Fruit fly (Drosophila melanogaster) whole organism, wandering third instar larva: ENCODE measurements around the gene amrt.

Source experiments
- CG32264 ChIP-seq: fragments of 200-800 bp; sonication (Bioruptor generic); optimal IDR thresholded peaks from 2 replicates; lab custom pipeline; 2016; ENCODE audit warnings: missing biosample characterization, missing genetic modification characterization
- CG9705 ChIP-seq: fragments of 200-800 bp; sonication (Bioruptor generic); optimal IDR thresholded peaks from 2 replicates; lab custom pipeline; 2018; ENCODE audit warnings: missing biosample characterization, mild to moderate bottlenecking, missing genetic modification characterization
- CrebA ChIP-seq: fragments of 200-800 bp; sonication (Bioruptor generic); optimal IDR thresholded peaks from 2 replicates; lab custom pipeline; 2016; ENCODE audit warnings: missing biosample characterization, mild to moderate bottlenecking, missing genetic modification characterization, borderline replicate concordance
- Dfd ChIP-seq: fragments of >200 bp; optimal IDR thresholded peaks from 2 replicates; lab custom pipeline; 2017; ENCODE audit warnings: missing biosample characterization, missing genetic modification characterization
- Dif ChIP-seq: fragments of 200-275, 200-300 bp; sonication (Bioruptor generic); optimal IDR thresholded peaks from 2 replicates; lab custom pipeline; 2018; ENCODE audit warnings: missing biosample characterization, missing genetic modification characterization; ENCODE audit not compliant: partially characterized antibody
- GATAd ChIP-seq: sonication (Bioruptor generic); optimal IDR thresholded peaks from 2 replicates; lab custom pipeline; 2016; ENCODE audit warnings: missing biosample characterization, missing genetic modification characterization
- HLH106 ChIP-seq: fragments of 200-800 bp; optimal IDR thresholded peaks from 3 replicates; lab custom pipeline; 2019; ENCODE audit warnings: missing biosample characterization, mild to moderate bottlenecking, missing genetic modification characterization, moderate library complexity
- Hnf4 ChIP-seq: fragments of 200-800 bp; sonication (Bioruptor generic); optimal IDR thresholded peaks from 2 replicates; lab custom pipeline; 2016; ENCODE audit warnings: missing biosample characterization, mild to moderate bottlenecking, missing genetic modification characterization
- Hr78 ChIP-seq: fragments of >200 bp; optimal IDR thresholded peaks from 2 replicates; lab custom pipeline; 2017; ENCODE audit warnings: missing biosample characterization, missing genetic modification characterization
- Jra ChIP-seq: sonication (Bioruptor generic); optimal IDR thresholded peaks from 2 replicates; lab custom pipeline; 2016; ENCODE audit warnings: missing biosample characterization, missing genetic modification characterization
- Mio ChIP-seq: sonication (Bioruptor generic); optimal IDR thresholded peaks from 2 replicates; lab custom pipeline; 2016; ENCODE audit warnings: missing biosample characterization, missing genetic modification characterization
- N ChIP-seq: fragments of >200 bp; optimal IDR thresholded peaks from 2 replicates; lab custom pipeline; 2018; ENCODE audit warnings: missing biosample characterization, missing external identifiers, missing genetic modification characterization
- OdsH ChIP-seq: fragments of 200-800 bp; sonication (Bioruptor generic); optimal IDR thresholded peaks from 2 replicates; lab custom pipeline; 2016; ENCODE audit warnings: missing biosample characterization, mild to moderate bottlenecking, missing genetic modification characterization
- Rel ChIP-seq, 2 experiments: fragments of 200-800 bp; sonication (Bioruptor generic) in 1 of 2; optimal IDR thresholded peaks; 2 replicates in 1 of 2; 3 replicates in 1 of 2; lab custom pipeline; 2016 to 2019; ENCODE audit warnings: mild to moderate bottlenecking in 2 of 2, missing biosample characterization in 2 of 2, missing genetic modification characterization in 2 of 2, moderate library complexity in 1 of 2
- Sp1 ChIP-seq: fragments of 200-800 bp; sonication (Bioruptor generic); optimal IDR thresholded peaks from 3 replicates; lab custom pipeline; 2019; ENCODE audit warnings: missing biosample characterization, mild to moderate bottlenecking, missing genetic modification characterization, moderate library complexity
- br ChIP-seq: fragments of 200-800 bp; sonication (Bioruptor generic); optimal IDR thresholded peaks from 2 replicates; lab custom pipeline; 2016; ENCODE audit warnings: missing biosample characterization, missing genetic modification characterization
- dl ChIP-seq, 2 experiments: fragments of 175-275, 200-275 bp in 1 of 2; fragments of 200-275 bp in 1 of 2; sonication (Bioruptor generic); optimal IDR thresholded peaks; lab custom pipeline; 2018; ENCODE audit warnings: mild to moderate bottlenecking in 2 of 2, missing biosample characterization in 2 of 2, missing genetic modification characterization in 2 of 2, moderate library complexity in 2 of 2; ENCODE audit not compliant: partially characterized antibody in 2 of 2, insufficient read depth in 1 of 2
- dmrt93B ChIP-seq: fragments of 200-800 bp; sonication (Bioruptor generic); optimal IDR thresholded peaks from 2 replicates; lab custom pipeline; 2018; ENCODE audit warnings: missing biosample characterization, mild to moderate bottlenecking, missing genetic modification characterization
- dsf ChIP-seq: sonication (Bioruptor generic); optimal IDR thresholded peaks from 2 replicates; lab custom pipeline; 2016; ENCODE audit warnings: missing biosample characterization, missing genetic modification characterization, borderline replicate concordance
- ey ChIP-seq: fragments of 200-800 bp; sonication (Bioruptor generic); optimal IDR thresholded peaks from 2 replicates; lab custom pipeline; 2016; ENCODE audit warnings: missing biosample characterization, missing genetic modification characterization
- foxo ChIP-seq, 2 experiments: fragments of 200-800 bp; sonication (Bioruptor generic); optimal IDR thresholded peaks; 2 replicates in 1 of 2; 3 replicates in 1 of 2; lab custom pipeline; 2016 to 2017; ENCODE audit warnings: missing biosample characterization in 2 of 2, missing genetic modification characterization in 2 of 2
- pan ChIP-seq: fragments of >200 bp; optimal IDR thresholded peaks from 2 replicates; lab custom pipeline; 2017
- psq ChIP-seq: fragments of 200-800 bp; sonication (Bioruptor generic); optimal IDR thresholded peaks from 3 replicates; lab custom pipeline; 2017; ENCODE audit warnings: missing biosample characterization, mild to moderate bottlenecking, missing genetic modification characterization, moderate library complexity
- rgr ChIP-seq: fragments of 200-800 bp; sonication (Bioruptor generic); optimal IDR thresholded peaks from 3 replicates; lab custom pipeline; 2016; ENCODE audit warnings: missing biosample characterization, mild to moderate bottlenecking, missing genetic modification characterization
- sv ChIP-seq: fragments of 200-800 bp; sonication (Bioruptor generic); optimal IDR thresholded peaks from 3 replicates; lab custom pipeline; 2016; ENCODE audit warnings: missing biosample characterization, missing genetic modification characterization
- tai ChIP-seq: sonication (Bioruptor generic); optimal IDR thresholded peaks from 2 replicates; lab custom pipeline; 2016; ENCODE audit warnings: missing biosample characterization, missing genetic modification characterization
- usp ChIP-seq: fragments of >200 bp; optimal IDR thresholded peaks from 2 replicates; lab custom pipeline; 2017; ENCODE audit warnings: missing biosample characterization, missing genetic modification characterization
- woc ChIP-seq: sonication (Bioruptor generic); optimal IDR thresholded peaks from 2 replicates; lab custom pipeline; 2016; ENCODE audit warnings: missing biosample characterization, mild to moderate bottlenecking, missing genetic modification characterization

amrt gene

DNA sequence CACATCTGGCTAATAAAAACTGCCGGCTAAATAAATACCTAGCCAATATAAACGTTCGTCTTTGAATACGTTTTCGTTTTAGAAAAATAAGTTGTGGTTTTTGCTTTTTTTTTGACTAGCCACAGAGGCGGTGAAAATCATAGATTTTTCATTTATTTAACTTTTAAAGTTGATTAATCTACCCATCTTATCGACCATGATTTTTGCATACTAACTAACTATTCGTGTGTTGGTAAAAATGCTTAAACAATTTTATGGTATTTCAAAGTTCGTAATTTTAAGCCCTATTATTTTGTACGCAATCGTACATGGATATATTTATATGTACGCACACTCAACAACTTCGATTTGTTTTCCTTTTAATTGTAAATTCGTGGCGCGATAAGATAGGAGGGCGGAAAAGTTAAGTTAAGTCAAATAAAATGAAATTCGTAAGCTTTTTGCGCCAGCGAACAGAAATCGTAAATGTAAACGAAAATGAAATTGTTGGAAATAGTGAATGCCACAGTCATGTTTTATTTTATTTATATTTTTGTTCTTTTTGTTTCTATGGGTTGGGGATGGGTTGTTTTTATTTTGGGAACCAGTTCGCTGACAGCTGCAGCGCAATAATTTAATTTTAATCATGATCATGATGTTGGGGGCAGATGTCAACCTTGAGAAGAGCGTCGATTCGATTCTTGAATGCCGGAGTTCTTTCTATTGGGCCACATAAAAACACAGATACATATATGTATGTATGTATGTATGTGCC, 35.3 kb downstream of the amrt start (continued):
- TF ChIP-seq Dif (no peak), Jra (GFP tag; lab: Kevin White, UChicago) (no peak)
- TF ChIP-seq, all 38 proteins: peak for 6

DNA sequence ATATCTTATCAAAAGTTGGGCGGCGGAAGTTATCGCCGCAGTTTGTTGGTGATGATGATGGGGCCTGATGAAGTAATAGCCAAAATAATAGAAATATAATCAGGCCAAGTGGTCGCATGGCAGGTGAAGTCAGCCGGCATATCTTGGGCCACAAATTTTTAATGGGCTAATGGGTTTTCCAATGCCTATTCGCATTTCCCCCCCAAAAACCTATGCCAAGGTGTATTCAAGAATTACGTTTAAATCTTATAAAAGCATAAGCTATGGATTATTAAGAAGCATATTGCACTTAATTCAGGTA, 35.9 kb downstream of the amrt start:
- TF ChIP-seq CG9705 (GFP tag; lab: Kevin White, UChicago) (no peak), pan (lab: Kevin White, UChicago) (no peak), woc (no peak), Rel (GFP tag; optimal IDR thresholded peaks at IDR 0.05; lab: Kevin White, UChicago) (no peak), Rel (tag; optimal IDR thresholded peaks at IDR 0.05; lab: Kevin White, UChicago) (no peak), sv (GFP tag; lab: Kevin White, UChicago) (no peak), N (GFP tag; lab: Kevin White, UChicago) (no peak), usp (GFP tag; lab: Kevin White, UChicago) (no peak), Dif (no peak), Jra (GFP tag; lab: Kevin White, UChicago) (no peak), rgr (no peak), dsf (GFP tag; lab: Kevin White, UChicago) (no peak), OdsH (GFP tag; lab: Kevin White, UChicago) (no peak), Sp1 (no peak)

dm6 chrX:13818841-13819240, 36.6 kb downstream of the amrt start:
- no peak for TF ChIP-seq Dif
- no peak for TF ChIP-seq Mio (GFP tag; lab: Kevin White, UChicago)
- TF ChIP-seq foxo (GFP tag; optimal IDR thresholded peaks at IDR 0.05; lab: Kevin White, UChicago), result no peak
- TF ChIP-seq ey (GFP tag; lab: Kevin White, UChicago), result no peak
- no peak for TF ChIP-seq Rel (GFP tag; optimal IDR thresholded peaks at IDR 0.05; lab: Kevin White, UChicago)
- no peak for TF ChIP-seq Rel (tag; optimal IDR thresholded peaks at IDR 0.05; lab: Kevin White, UChicago)
- TF ChIP-seq N (GFP tag; lab: Kevin White, UChicago), result no peak
- no peak for TF ChIP-seq HLH106 (tag; lab: Kevin White, UChicago)
- TF ChIP-seq CrebA (GFP tag; lab: Kevin White, UChicago), result no peak
- no peak for TF ChIP-seq dl (GFP tag; optimal IDR thresholded peaks at IDR 0.05; lab: Kevin White, UChicago; ENCODE audit: insufficient read depth in 1 of 2, partially characterized antibody in 2 of 2)
- TF ChIP-seq Hr78, result no peak
- no peak for TF ChIP-seq Sp1
- TF ChIP-seq CG9705 (GFP tag; lab: Kevin White, UChicago), result no peak

dm6 chrX:13819682-13820081, 37.4 kb downstream of the amrt start:
- TF ChIP-seq Dfd (GFP tag; lab: Kevin White, UChicago) (no peak), CG9705 (GFP tag; lab: Kevin White, UChicago) (no peak), pan (lab: Kevin White, UChicago) (no peak), Mio (GFP tag; lab: Kevin White, UChicago) (no peak), Hr78 (no peak), rgr (no peak), dmrt93B (GFP tag; lab: Kevin White, UChicago) (no peak), tai (no peak), CrebA (GFP tag; lab: Kevin White, UChicago) (no peak), GATAd (GFP tag; lab: Kevin White, UChicago) (no peak), br (GFP tag; lab: Kevin White, UChicago) (no peak), psq (GFP tag; lab: Kevin White, UChicago) (no peak), Hnf4 (GFP tag; lab: Kevin White, UChicago) (no peak)

DNA sequence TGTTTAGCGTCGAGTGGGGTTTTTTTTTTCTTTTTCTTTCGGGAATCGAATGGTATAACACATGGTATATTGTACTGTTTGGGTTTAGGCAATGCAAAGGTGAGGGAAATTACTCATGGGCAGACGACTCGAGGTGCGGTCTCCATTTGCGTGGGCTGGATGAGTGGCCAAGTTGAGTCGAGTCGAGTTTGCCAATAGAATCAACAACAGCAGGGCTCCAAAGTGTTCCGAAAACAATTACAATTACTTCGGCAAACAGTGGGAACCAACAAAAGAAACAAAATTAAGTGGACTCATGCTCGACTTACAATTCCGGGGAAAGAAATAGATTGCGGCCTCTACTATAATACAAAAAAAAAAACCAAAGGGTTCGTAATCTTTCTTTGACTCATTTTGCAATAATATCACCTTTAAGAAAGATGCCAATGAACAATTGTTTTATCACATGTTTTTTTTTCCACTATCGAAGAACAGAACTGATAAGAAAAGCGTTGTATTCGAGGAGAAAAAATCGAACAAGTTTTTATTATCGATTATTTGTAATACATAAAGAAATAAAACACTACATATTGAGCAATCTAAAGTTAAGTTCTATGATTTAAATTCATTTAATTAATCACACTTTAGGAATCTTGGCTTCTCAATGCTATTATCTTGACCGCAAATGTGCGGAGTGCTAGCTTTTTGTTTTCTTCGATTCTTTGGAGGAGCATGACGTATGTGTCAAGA, 38.2 kb downstream of the amrt start:
- no peak for TF ChIP-seq CG9705 (GFP tag; lab: Kevin White, UChicago)
- no peak for TF ChIP-seq rgr
- no peak for TF ChIP-seq HLH106 (tag; lab: Kevin White, UChicago)
- TF ChIP-seq CG32264 (GFP tag; lab: Kevin White, UChicago), result no peak
- no peak for TF ChIP-seq Sp1
- peak; percentile 13 for TF ChIP-seq sv (GFP tag; lab: Kevin White, UChicago)
